Worm (Caenorhabditis elegans): ENCODE results near the gene abf-5.

DNA sequence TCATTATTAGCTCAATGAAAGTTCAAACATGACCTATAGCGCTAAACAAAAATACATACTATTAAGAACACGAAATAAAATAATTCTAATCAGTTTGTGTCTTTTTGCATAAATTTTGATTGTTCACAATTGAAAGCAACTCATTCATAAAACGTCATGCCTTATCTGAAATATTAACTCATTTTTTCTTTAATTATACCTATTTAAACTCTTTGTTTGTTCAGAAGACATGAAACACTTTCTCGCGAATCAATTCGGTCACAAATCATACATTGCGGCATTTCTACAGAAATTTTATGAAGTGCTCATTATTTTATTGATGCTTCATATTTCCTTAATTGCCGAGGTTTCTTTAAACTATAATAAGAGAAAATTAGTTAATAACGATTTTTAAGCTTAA is 14.3 kb downstream of the abf-5 start:
- TF ChIP-seq ztf-11 (tag; optimal IDR thresholded peaks at IDR 0.05) (no peak), lin-13 (GFP tag; optimal IDR thresholded peaks at IDR 0.05) (no peak), elt-3 (tag; optimal IDR thresholded peaks at IDR 0.05) (no peak), aly-2 (tag; optimal IDR thresholded peaks at IDR 0.05) (no peak), sma-9 (GFP tag; optimal IDR thresholded peaks at IDR 0.05) (no peak), sma-9 (tag; optimal IDR thresholded peaks at IDR 0.05) (no peak), unc-55 (GFP tag; optimal IDR thresholded peaks at IDR 0.05) (no peak), nhr-12 (tag; optimal IDR thresholded peaks at IDR 0.05) (no peak), ceh-82 (tag; optimal IDR thresholded peaks at IDR 0.05) (no peak), snpc-4 (tag; optimal IDR thresholded peaks at IDR 0.05) (no peak), ztf-4 (tag; optimal IDR thresholded peaks at IDR 0.05) (no peak), lin-11 (tag; optimal IDR thresholded peaks at IDR 0.05) (no peak), egl-27 (tag; optimal IDR thresholded peaks at IDR 0.05) (no peak), nhr-25 (tag; optimal IDR thresholded peaks at IDR 0.05) (no peak), nhr-11 (tag; optimal IDR thresholded peaks at IDR 0.05) (no peak)
